Worm (Caenorhabditis elegans) whole organism, L2 larva: ENCODE results near the gene gar-2.

ENCODE experiments used
- R02D3.7 ChIP-seq: fragments of 150-350 bp; optimal IDR thresholded peaks from 2 replicates; lab custom pipeline; 2014; ENCODE audit warnings: missing biosample characterization, missing genetic modification characterization
- ama-1 ChIP-seq: fragments of 150-350 bp; optimal IDR thresholded peaks from 2 replicates; lab custom pipeline; 2018; ENCODE audit warnings: inconsistent platforms
- blmp-1 ChIP-seq: sonication (generic microtip); optimal IDR thresholded peaks from 2 replicates; lab custom pipeline; 2017; ENCODE audit warnings: missing genetic modification characterization, mild to moderate bottlenecking, missing compliant biosample characterization, antibody characterized with exemption, moderate library complexity; ENCODE audit not compliant: insufficient read depth
- ceh-82 ChIP-seq: fragments of 150-350 bp; optimal IDR thresholded peaks from 2 replicates; lab custom pipeline; 2014; ENCODE audit warnings: missing biosample characterization, missing genetic modification characterization
- gmeb-1 ChIP-seq: fragments of 150-350 bp; optimal IDR thresholded peaks from 2 replicates; lab custom pipeline; 2014; ENCODE audit warnings: missing biosample characterization, missing genetic modification characterization
- lin-13 ChIP-seq: fragments of 150-350 bp; optimal IDR thresholded peaks from 2 replicates; lab custom pipeline; 2014; ENCODE audit warnings: missing biosample characterization, missing genetic modification reagents, missing genetic modification characterization
- lin-39 ChIP-seq: fragments of 150-350 bp; optimal IDR thresholded peaks from 2 replicates; lab custom pipeline; 2014; ENCODE audit warnings: missing biosample characterization, missing genetic modification reagents, missing genetic modification characterization
- mdl-1 ChIP-seq, 2 experiments: fragments of 150-350 bp in 1 of 2; sonication (generic microtip) in 1 of 2; optimal IDR thresholded peaks; 2 replicates each; lab custom pipeline; 2017; ENCODE audit warnings: missing biosample characterization in 2 of 2, missing genetic modification characterization in 2 of 2
- nhr-12 ChIP-seq: fragments of 150-350 bp; optimal IDR thresholded peaks from 2 replicates; lab custom pipeline; 2014; ENCODE audit warnings: missing biosample characterization, missing genetic modification characterization
- unc-55 ChIP-seq: fragments of 150-350 bp; sonication (generic microtip); optimal IDR thresholded peaks from 3 replicates; lab custom pipeline; 2014; ENCODE audit warnings: missing biosample characterization, missing genetic modification reagents, missing genetic modification characterization

DNA sequence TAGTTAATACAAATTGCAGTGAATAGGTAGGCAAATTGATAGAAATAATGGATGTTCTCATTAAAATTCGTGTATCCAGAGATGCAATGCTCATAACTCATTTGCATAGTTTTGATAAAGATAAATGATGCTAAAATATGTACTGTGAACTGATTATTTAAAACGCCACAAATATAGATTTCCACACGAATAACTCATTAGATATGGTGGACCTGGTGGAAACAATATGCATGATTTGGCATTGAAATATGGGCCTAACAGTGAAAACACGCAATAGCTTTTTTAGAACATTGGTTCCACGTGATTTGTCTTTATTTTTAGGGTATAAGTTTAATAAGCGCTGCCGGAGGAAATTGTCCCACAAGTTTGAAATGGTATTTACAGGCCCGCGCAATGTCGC is 38.9 kb upstream of the gar-2 start, which contains the start of gene srg-3:
- TF ChIP-seq nhr-12 (tag; lab: Kevin White, UChicago): no peak
- TF ChIP-seq mdl-1 (tag; optimal IDR thresholded peaks at IDR 0.05; lab: Kevin White, UChicago): no peak
- TF ChIP-seq unc-55 (GFP tag; lab: Kevin White, UChicago): no peak
- TF ChIP-seq R02D3.7 (tag; lab: Kevin White, UChicago): no peak
- TF ChIP-seq gmeb-1: no peak
- TF ChIP-seq ama-1 (lab: Kevin White, UChicago): no peak
- TF ChIP-seq lin-39 (tag; lab: Kevin White, UChicago): no peak
- TF ChIP-seq lin-13: no peak
- no peak for TF ChIP-seq blmp-1 (tag; lab: Kevin White, UChicago)
- no peak for TF ChIP-seq ceh-82 (tag; lab: Kevin White, UChicago)
